Fruit fly (Drosophila melanogaster) whole organism, embryonic: Measurements from ENCODE around the gene CG33124.

Experiments used
- Abd-B ChIP-seq: fragments of 200-800 bp; sonication (Bioruptor generic); optimal IDR thresholded peaks from 2 replicates; lab custom pipeline; 2018; ENCODE audit warnings: missing biosample characterization, mild to moderate bottlenecking, missing genetic modification characterization, moderate library complexity
- BtbVII ChIP-seq: fragments of 200-800 bp; sonication (Bioruptor generic); optimal IDR thresholded peaks from 3 replicates; lab custom pipeline; 2017; ENCODE audit warnings: missing biosample characterization, mild to moderate bottlenecking, missing genetic modification characterization
- CG12071 ChIP-seq: fragments of 200-800 bp; sonication (Bioruptor generic); optimal IDR thresholded peaks from 3 replicates; lab custom pipeline; 2018; ENCODE audit warnings: missing biosample characterization, mild to moderate bottlenecking, missing genetic modification characterization
- CG1233 ChIP-seq: fragments of 200-800 bp; sonication (Bioruptor generic); optimal IDR thresholded peaks from 4 replicates; lab custom pipeline; 2018; ENCODE audit warnings: missing biosample characterization, mild to moderate bottlenecking, missing genetic modification characterization
- CG12659 ChIP-seq: fragments of 200-800 bp; sonication (Bioruptor generic); optimal IDR thresholded peaks from 3 replicates; lab custom pipeline; 2017; ENCODE audit warnings: mild to moderate bottlenecking, missing biosample characterization, missing genetic modification reagents, missing genetic modification characterization
- CG12744 ChIP-seq: fragments of 200-800 bp; sonication (Bioruptor generic); optimal IDR thresholded peaks from 2 replicates; lab custom pipeline; 2016; ENCODE audit warnings: missing biosample characterization, missing genetic modification characterization
- CG14710 ChIP-seq: fragments of 200-800 bp; sonication (Bioruptor generic); optimal IDR thresholded peaks from 3 replicates; lab custom pipeline; 2019; ENCODE audit warnings: missing biosample characterization, mild to moderate bottlenecking, missing genetic modification characterization, moderate library complexity
- CG15479 ChIP-seq: fragments of 200-800 bp; sonication (Bioruptor generic); optimal IDR thresholded peaks from 3 replicates; lab custom pipeline; 2019; ENCODE audit warnings: missing biosample characterization, mild to moderate bottlenecking, missing genetic modification characterization, moderate library complexity
- CG15696 ChIP-seq: fragments of 200-800 bp; sonication (Bioruptor generic); optimal IDR thresholded peaks from 2 replicates; lab custom pipeline; 2019; ENCODE audit warnings: missing biosample characterization, mild to moderate bottlenecking, missing genetic modification characterization, moderate library complexity
- CG17802 ChIP-seq: fragments of 200-800 bp; sonication (Bioruptor generic); optimal IDR thresholded peaks from 2 replicates; lab custom pipeline; 2018; ENCODE audit warnings: missing biosample characterization, mild to moderate bottlenecking, missing genetic modification characterization, moderate library complexity
- CG18599 ChIP-seq: fragments of 200-800 bp; sonication (Bioruptor generic); optimal IDR thresholded peaks from 3 replicates; lab custom pipeline; 2017; ENCODE audit warnings: missing biosample characterization, missing genetic modification characterization, mild to moderate bottlenecking, moderate library complexity, missing genetic modification reagents
- CG30020 ChIP-seq: fragments of 200-800 bp; optimal IDR thresholded peaks from 2 replicates; lab custom pipeline; 2019; ENCODE audit warnings: missing biosample characterization, mild to moderate bottlenecking, missing genetic modification characterization, moderate library complexity
- CG31224 ChIP-seq: fragments of 200-800 bp; sonication (Bioruptor generic); IDR thresholded peaks from 2 replicates; pipeline ENCODE4 v1.3.6; 2022; ENCODE audit warnings: missing biosample characterization, missing genetic modification characterization
- CG31388 ChIP-seq: fragments of 200-800 bp; sonication (Bioruptor generic); optimal IDR thresholded peaks from 2 replicates; lab custom pipeline; 2016; ENCODE audit warnings: missing biosample characterization, missing genetic modification characterization
- CG3281 ChIP-seq: fragments of 200-800 bp; sonication (Bioruptor generic); optimal IDR thresholded peaks from 3 replicates; lab custom pipeline; 2017; ENCODE audit warnings: missing biosample characterization, mild to moderate bottlenecking, missing genetic modification characterization
- CG34224 ChIP-seq: fragments of 200-800 bp; sonication (Bioruptor generic); IDR thresholded peaks from 3 replicates; pipeline ENCODE4 v1.3.6; 2022; ENCODE audit warnings: missing biosample characterization, missing genetic modification characterization; ENCODE audit not compliant: partially characterized antibody
- CG34376 ChIP-seq: fragments of 200-800 bp; sonication (Bioruptor generic); optimal IDR thresholded peaks from 2 replicates; lab custom pipeline; 2018; ENCODE audit warnings: missing biosample characterization, mild to moderate bottlenecking, missing genetic modification characterization
- CG3726 ChIP-seq: fragments of 200-800 bp; sonication (Bioruptor generic); IDR thresholded peaks from 3 replicates; pipeline ENCODE4, ENCODE4 v1.3.6; 2022; ENCODE audit warnings: missing biosample characterization, missing genetic modification characterization
- CG4328 ChIP-seq: fragments of 200-800 bp; sonication (Bioruptor generic); optimal IDR thresholded peaks from 3 replicates; lab custom pipeline; 2017; ENCODE audit warnings: missing biosample characterization, missing genetic modification reagents, missing genetic modification characterization
- CG4854 ChIP-seq: fragments of 200-800 bp; sonication (Bioruptor generic); optimal IDR thresholded peaks from 2 replicates; lab custom pipeline; 2016; ENCODE audit warnings: missing biosample characterization, missing genetic modification characterization, inconsistent platforms
- CG5245 ChIP-seq: fragments of 200-800 bp; sonication (Bioruptor generic); optimal IDR thresholded peaks from 3 replicates; lab custom pipeline; 2016; ENCODE audit warnings: missing biosample characterization, missing genetic modification characterization
- CG5953 ChIP-seq: fragments of 200-800 bp; sonication (Bioruptor generic); IDR thresholded peaks from 2 replicates; pipeline ENCODE4 v1.3.6; 2022; ENCODE audit warnings: missing biosample characterization, missing genetic modification characterization
- CG7928 ChIP-seq: fragments of 200-800 bp; sonication (Bioruptor generic); optimal IDR thresholded peaks from 2 replicates; lab custom pipeline; 2017; ENCODE audit warnings: missing biosample characterization, mild to moderate bottlenecking, missing genetic modification characterization
- CG8089 ChIP-seq: fragments of 200-800 bp; sonication (Bioruptor generic); optimal IDR thresholded peaks from 3 replicates; lab custom pipeline; 2016; ENCODE audit warnings: missing biosample characterization, missing genetic modification characterization
- CG9437 ChIP-seq: fragments of 200-800 bp; sonication (Bioruptor generic); optimal IDR thresholded peaks from 2 replicates; lab custom pipeline; 2018; ENCODE audit warnings: missing biosample characterization, mild to moderate bottlenecking, missing genetic modification characterization
- CG9797 ChIP-seq: fragments of 200-800 bp; sonication (Bioruptor generic); optimal IDR thresholded peaks from 3 replicates; lab custom pipeline; 2018; ENCODE audit warnings: missing biosample characterization, mild to moderate bottlenecking, missing genetic modification characterization
- Camta ChIP-seq: fragments of 200-800 bp; sonication (Bioruptor generic); optimal IDR thresholded peaks from 2 replicates; lab custom pipeline; 2016; ENCODE audit warnings: missing biosample characterization, missing genetic modification characterization
- Dad ChIP-seq: fragments of 200-800 bp; sonication (Bioruptor generic); optimal IDR thresholded peaks from 3 replicates; lab custom pipeline; 2016; ENCODE audit warnings: missing biosample characterization, missing genetic modification characterization
- Drgx ChIP-seq: fragments of 200-800 bp; sonication (Bioruptor generic); IDR thresholded peaks from 2 replicates; pipeline ENCODE4 v1.3.6; 2022; ENCODE audit warnings: missing biosample characterization, missing genetic modification characterization
- HHEX ChIP-seq: fragments of 200-800 bp; sonication (Bioruptor generic); optimal IDR thresholded peaks from 3 replicates; lab custom pipeline; 2017; ENCODE audit warnings: missing biosample characterization, mild to moderate bottlenecking, missing genetic modification characterization, missing genetic modification reagents
- ab ChIP-seq: fragments of 200-800 bp; sonication (Bioruptor generic); optimal IDR thresholded peaks from 2 replicates; lab custom pipeline; 2016; ENCODE audit warnings: missing biosample characterization, missing genetic modification characterization
- abd-A ChIP-seq: fragments of 200-800 bp; sonication (Bioruptor generic); optimal IDR thresholded peaks from 3 replicates; lab custom pipeline; 2019; ENCODE audit warnings: missing biosample characterization, mild to moderate bottlenecking, missing genetic modification characterization, moderate library complexity
- ara ChIP-seq: fragments of 200-800 bp; sonication (Bioruptor generic); IDR thresholded peaks from 2 replicates; pipeline ENCODE4 v1.3.6; 2022; ENCODE audit warnings: missing biosample characterization, missing genetic modification characterization
- cg ChIP-seq: fragments of 200-800 bp; sonication (Bioruptor generic); optimal IDR thresholded peaks from 3 replicates; lab custom pipeline; 2019; ENCODE audit warnings: missing biosample characterization, mild to moderate bottlenecking, missing genetic modification characterization, moderate library complexity
- chif ChIP-seq, 2 experiments: fragments of 200-800 bp; sonication (Bioruptor generic); optimal IDR thresholded peaks; 3 replicates each; lab custom pipeline; 2016; ENCODE audit warnings: missing biosample characterization in 2 of 2, missing genetic modification characterization in 2 of 2
- crol ChIP-seq: fragments of 200-800 bp; sonication (Bioruptor generic); IDR thresholded peaks from 2 replicates; pipeline ENCODE4 v1.3.6; 2022; ENCODE audit warnings: missing biosample characterization, missing genetic modification characterization
- da ChIP-seq: fragments of 200-800 bp; sonication (Bioruptor generic); optimal IDR thresholded peaks from 2 replicates; lab custom pipeline; 2016; ENCODE audit warnings: missing biosample characterization, missing genetic modification characterization
- fd64A ChIP-seq: fragments of 200-800 bp; sonication (Bioruptor generic); optimal IDR thresholded peaks from 3 replicates; lab custom pipeline; 2018; ENCODE audit warnings: missing biosample characterization, mild to moderate bottlenecking, missing genetic modification characterization
- gcm ChIP-seq: fragments of 200-800 bp; sonication (Bioruptor generic); optimal IDR thresholded peaks from 2 replicates; lab custom pipeline; 2019; ENCODE audit warnings: missing biosample characterization, mild to moderate bottlenecking, missing genetic modification characterization, moderate library complexity
- hth ChIP-seq: fragments of >200 bp; optimal IDR thresholded peaks from 2 replicates; lab custom pipeline; 2017; ENCODE audit warnings: inconsistent platforms
- ind ChIP-seq: fragments of 200-800 bp; sonication (Bioruptor generic); optimal IDR thresholded peaks from 3 replicates; lab custom pipeline; 2016; ENCODE audit warnings: missing biosample characterization, missing genetic modification characterization
- pb ChIP-seq: fragments of 200-800 bp; sonication (Bioruptor generic); optimal IDR thresholded peaks from 3 replicates; lab custom pipeline; 2016; ENCODE audit warnings: missing biosample characterization, missing genetic modification characterization
- row ChIP-seq: fragments of 200-800 bp; sonication (Bioruptor generic); IDR thresholded peaks from 3 replicates; pipeline ENCODE4 v1.3.6; 2022; ENCODE audit warnings: missing biosample characterization, missing genetic modification characterization
- sima ChIP-seq: fragments of 200-800 bp; sonication (Bioruptor generic); optimal IDR thresholded peaks from 2 replicates; lab custom pipeline; 2016; ENCODE audit warnings: missing biosample characterization, missing genetic modification characterization
- sna ChIP-seq: fragments of 200-800 bp; sonication (Bioruptor generic); IDR thresholded peaks from 2 replicates; pipeline ENCODE4 v1.3.6; 2022; ENCODE audit warnings: missing biosample characterization, missing genetic modification characterization; ENCODE audit not compliant: partially characterized antibody
- toy ChIP-seq: fragments of 200-800 bp; sonication (Bioruptor generic); IDR thresholded peaks from 2 replicates; pipeline ENCODE4 v1.3.6; 2022; ENCODE audit warnings: missing biosample characterization, missing genetic modification characterization
- trh ChIP-seq: fragments of 200-800 bp; sonication (Bioruptor generic); optimal IDR thresholded peaks from 2 replicates; lab custom pipeline; 2016; ENCODE audit warnings: missing biosample characterization, missing genetic modification characterization
- ttk ChIP-seq: fragments of 200-800 bp; sonication (Bioruptor generic); IDR thresholded peaks from 2 replicates; pipeline ENCODE4 v2.1.2; 2022; ENCODE audit warnings: missing biosample characterization, missing genetic modification characterization
- tup ChIP-seq: fragments of 200-800 bp; sonication (Bioruptor generic); optimal IDR thresholded peaks from 2 replicates; lab custom pipeline; 2016; ENCODE audit warnings: missing biosample characterization, mild to moderate bottlenecking, missing genetic modification characterization, moderate library complexity
- vvl ChIP-seq: fragments of 200-800 bp; sonication (Bioruptor generic); IDR thresholded peaks from 2 replicates; pipeline ENCODE4 v1.3.6; 2022; ENCODE audit warnings: missing biosample characterization, missing genetic modification characterization
- zen ChIP-seq: fragments of 200-800 bp; sonication (Bioruptor generic); optimal IDR thresholded peaks from 3 replicates; lab custom pipeline; 2018; ENCODE audit warnings: missing biosample characterization, mild to moderate bottlenecking, missing genetic modification characterization, moderate library complexity

Gene CG33124

DNA sequence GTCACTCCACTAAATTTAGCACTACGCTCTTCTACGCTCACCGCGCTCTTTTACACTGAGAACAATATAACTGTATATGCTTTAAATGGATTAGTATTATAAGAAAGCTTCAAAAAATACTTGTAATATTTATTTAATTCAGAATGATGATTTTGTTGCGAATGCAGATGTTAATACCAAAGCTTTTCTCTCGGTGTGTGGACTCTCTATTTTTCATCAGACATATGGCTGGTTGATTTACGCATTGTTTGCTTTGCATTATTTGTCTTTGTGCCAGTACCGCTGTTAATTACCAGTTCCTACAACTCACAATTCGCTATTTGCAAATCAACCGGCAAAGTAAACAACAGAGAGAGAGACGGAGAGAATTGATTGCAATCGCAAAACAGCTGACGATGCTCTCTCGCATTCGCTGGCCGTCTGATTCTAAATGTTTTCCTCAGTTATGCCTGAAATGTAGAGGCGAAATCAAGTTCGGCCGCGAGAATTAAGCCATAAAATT is 12.8 kb upstream of the CG33124 start (continued):
- TF ChIP-seq row (GFP tag; lab: Robert Waterston, UW): peak; percentile 99
- peak; percentile 91 for TF ChIP-seq CG4854 (GFP tag; lab: Kevin White, UChicago)
- peak; percentile 94 for TF ChIP-seq zen
- peak; percentile 84 for TF ChIP-seq da (GFP tag; lab: Kevin White, UChicago)
- peak; percentile 70 for TF ChIP-seq crol (GFP tag; lab: Robert Waterston, UW)
- TF ChIP-seq CG9437: peak; percentile 93
- peak; percentile 75 for TF ChIP-seq CG15479 (GFP tag; lab: Kevin White, UChicago)
- peak; percentile 95 for TF ChIP-seq CG1233
- TF ChIP-seq CG17802 (tag; lab: Kevin White, UChicago): peak; percentile 64
- peak; percentile 92 for TF ChIP-seq Dad
- no peak for TF ChIP-seq CG34224 (GFP tag; lab: Robert Waterston, UW)
- no peak for TF ChIP-seq sna (GFP tag; lab: Robert Waterston, UW)
- TF ChIP-seq CG18599: peak; percentile 97
- peak; percentile 95 for TF ChIP-seq gcm (GFP tag; lab: Kevin White, UChicago)
- TF ChIP-seq Camta (GFP tag; lab: Kevin White, UChicago): peak; percentile 93
- peak; percentile 85 for TF ChIP-seq CG31388 (GFP tag; lab: Kevin White, UChicago)
- TF ChIP-seq CG12744 (GFP tag; lab: Kevin White, UChicago): peak; percentile 93
- peak; percentile 76 for TF ChIP-seq CG30020 (tag; lab: Kevin White, UChicago)
- TF ChIP-seq CG3281 (GFP tag; lab: Kevin White, UChicago): peak; percentile 95
- TF ChIP-seq pb (GFP tag; lab: Kevin White, UChicago): peak; percentile 88
- TF ChIP-seq ara (GFP tag; lab: Robert Waterston, UW): peak; percentile 97
- TF ChIP-seq CG31224 (GFP tag; lab: Robert Waterston, UW): peak; percentile 94
- peak; percentile 8 for TF ChIP-seq CG9797 (GFP tag; lab: Kevin White, UChicago)
- peak; percentile 94 for TF ChIP-seq BtbVII (GFP tag; lab: Kevin White, UChicago)
- TF ChIP-seq ind (GFP tag; lab: Kevin White, UChicago): peak; percentile 94
- peak; percentile 90 for TF ChIP-seq fd64A (GFP tag; lab: Kevin White, UChicago)
- TF ChIP-seq CG7928: peak; percentile 75
- peak; percentile 84 for TF ChIP-seq sima
- peak; percentile 98 for TF ChIP-seq ttk (GFP tag; lab: Robert Waterston, UW)
- TF ChIP-seq CG8089 (GFP tag; lab: Kevin White, UChicago): peak; percentile 91
- TF ChIP-seq CG14710 (tag; lab: Kevin White, UChicago): peak; percentile 90
- peak; percentile 93 for TF ChIP-seq ab (GFP tag; lab: Kevin White, UChicago)
- no peak for TF ChIP-seq cg (GFP tag; lab: Kevin White, UChicago)
- peak; percentile 95 for TF ChIP-seq CG12071
- peak; percentile 98 for TF ChIP-seq CG12659 (GFP tag; lab: Kevin White, UChicago)
- peak; percentile 87 for TF ChIP-seq CG15696 (tag; lab: Kevin White, UChicago)
- TF ChIP-seq chif (GFP tag; optimal IDR thresholded peaks at IDR 0.05; lab: Kevin White, UChicago): peak; percentile 95
- no peak for TF ChIP-seq hth (lab: Kevin White, UChicago)
- peak; percentile 92 for TF ChIP-seq Abd-B (GFP tag; lab: Kevin White, UChicago)
- peak; percentile 79 for TF ChIP-seq CG4328 (GFP tag; lab: Kevin White, UChicago)
- TF ChIP-seq Drgx (GFP tag; lab: Robert Waterston, UW): peak; percentile 99
- TF ChIP-seq trh (GFP tag; lab: Kevin White, UChicago): peak; percentile 94
- TF ChIP-seq CG3726: peak; percentile 94
- peak; percentile 99 for TF ChIP-seq vvl
- TF ChIP-seq CG5245: peak; percentile 92
- peak; percentile 95 for TF ChIP-seq toy
- TF ChIP-seq CG34376 (GFP tag; lab: Kevin White, UChicago): peak; percentile 94
- peak; percentile 95 for TF ChIP-seq HHEX (GFP tag; lab: Kevin White, UChicago)
- peak; percentile 96 for TF ChIP-seq CG5953 (GFP tag; lab: Robert Waterston, UW)
- peak; percentile 48 for TF ChIP-seq abd-A (tag; lab: Kevin White, UChicago)
- TF ChIP-seq tup (GFP tag; lab: Kevin White, UChicago): peak; percentile 90
